Worm (Caenorhabditis elegans) whole organism, late embryonic: ENCODE measurements around the gene wrt-10.

Experiments used
- Y22D7AL.16 ChIP-seq: sonication (generic microtip); optimal IDR thresholded peaks from 2 replicates; lab custom pipeline; 2016; ENCODE audit warnings: missing genetic modification characterization, missing compliant biosample characterization
- ceh-48 ChIP-seq: sonication (generic microtip); optimal IDR thresholded peaks from 2 replicates; lab custom pipeline; 2016; ENCODE audit warnings: missing genetic modification characterization, inconsistent platforms, missing compliant biosample characterization
- dve-1 ChIP-seq: sonication (generic microtip); optimal IDR thresholded peaks from 2 replicates; lab custom pipeline; 2017; ENCODE audit warnings: antibody characterized with exemption, mild to moderate bottlenecking, missing genetic modification characterization, missing compliant biosample characterization
- hlh-8 ChIP-seq: sonication (generic microtip); optimal IDR thresholded peaks from 2 replicates; lab custom pipeline; 2016; ENCODE audit warnings: missing genotype, missing genetic modification characterization, missing compliant biosample characterization
- nhr-232 ChIP-seq: sonication (generic microtip); optimal IDR thresholded peaks from 2 replicates; lab custom pipeline; 2016; ENCODE audit warnings: missing genetic modification characterization, missing compliant biosample characterization
- unc-3 ChIP-seq, 2 experiments: fragments of 200-800 bp in 1 of 2; sonication (Bioruptor generic) in 1 of 2; sonication (generic microtip) in 1 of 2; conservative IDR thresholded peaks in 1 of 2; optimal IDR thresholded peaks in 1 of 2; 2 replicates each; pipeline versions ENCODE4 v1.3.6 to Lab custom; 2016 to 2022; ENCODE audit warnings: missing compliant biosample characterization in 2 of 2, missing genetic modification characterization in 2 of 2, missing genetic modification reagents in 1 of 2

- TF ChIP-seq Y22D7AL.16, result no peak
- TF ChIP-seq hlh-8 (tag; lab: Kevin White, UChicago), result no peak
- no peak for TF ChIP-seq ceh-48 (tag; lab: Kevin White, UChicago)
- TF ChIP-seq unc-3 (GFP tag; conservative IDR thresholded peaks at IDR 0.05; lab: Robert Waterston, UW), result no peak
- no peak for TF ChIP-seq unc-3 (tag; optimal IDR thresholded peaks at IDR 0.05; lab: Kevin White, UChicago)
- no peak for TF ChIP-seq nhr-232 (tag; lab: Kevin White, UChicago)
- no peak for TF ChIP-seq dve-1 (tag; lab: Kevin White, UChicago)
Measured at ce11 chrII:7570820-7571219, 36.5 kb upstream of the wrt-10 start.
